Fruit fly (Drosophila melanogaster) whole organism, embryonic: ENCODE results near the gene ocn.

Experiments
- CG34224 ChIP-seq: fragments of 200-800 bp; sonication (Bioruptor generic); IDR thresholded peaks from 3 replicates; pipeline ENCODE4 v1.3.6; 2022; ENCODE audit warnings: missing biosample characterization, missing genetic modification characterization; ENCODE audit not compliant: partially characterized antibody
- E2f1 ChIP-seq: fragments of 200-800 bp; sonication (Bioruptor generic); IDR thresholded peaks from 2 replicates; pipeline ENCODE4 v1.3.6; 2022; ENCODE audit warnings: missing biosample characterization, missing genetic modification characterization
- h ChIP-seq: fragments of >200 bp; optimal IDR thresholded peaks from 2 replicates; lab custom pipeline; 2017

DNA sequence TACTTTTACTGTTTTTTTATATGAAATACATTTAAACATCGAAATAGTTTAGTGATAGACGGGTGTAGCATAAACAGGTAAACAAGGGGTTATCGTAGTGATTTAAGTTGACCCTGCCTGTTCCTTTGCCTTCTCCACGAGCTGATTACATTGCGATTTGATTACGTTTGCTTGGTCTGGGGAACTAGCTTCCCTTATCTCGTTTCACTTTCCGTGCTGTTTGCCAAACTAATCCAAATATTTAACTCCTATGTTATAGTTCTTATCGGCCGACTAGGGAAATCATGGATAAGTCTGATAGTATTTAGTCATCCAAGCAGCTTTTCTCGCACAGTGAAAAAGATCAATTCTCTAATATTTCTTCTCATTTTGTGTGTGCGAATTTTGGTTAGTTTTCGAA, 24.4 kb upstream of the ocn start:
- TF ChIP-seq E2f1 (GFP tag; lab: Robert Waterston, UW) (no peak), h (lab: Kevin White, UChicago) (no peak), CG34224 (no peak)
